Fruit fly (Drosophila melanogaster) whole organism, prepupa: Measurements from ENCODE around the gene Lmpt.

Source experiments
- CG1621 ChIP-seq: fragments of 200-800 bp; sonication (Bioruptor generic); optimal IDR thresholded peaks from 3 replicates; lab custom pipeline; 2018; ENCODE audit warnings: missing biosample characterization, mild to moderate bottlenecking, missing genetic modification characterization
- CG31627 ChIP-seq: fragments of 200-800 bp; sonication (Bioruptor generic); optimal IDR thresholded peaks from 3 replicates; lab custom pipeline; 2016; ENCODE audit warnings: missing biosample characterization, missing genetic modification characterization
- CG6276 ChIP-seq: fragments of 200-800 bp; sonication (Bioruptor generic); optimal IDR thresholded peaks from 2 replicates; lab custom pipeline; 2017; ENCODE audit warnings: missing biosample characterization, mild to moderate bottlenecking, missing genetic modification characterization
- CG6854 ChIP-seq: fragments of 200-800 bp; sonication (Bioruptor generic); optimal IDR thresholded peaks from 2 replicates; lab custom pipeline; 2017; ENCODE audit warnings: missing biosample characterization, mild to moderate bottlenecking, missing genetic modification characterization
- CG7368 ChIP-seq: fragments of 200-800 bp; sonication (Bioruptor generic); optimal IDR thresholded peaks from 3 replicates; lab custom pipeline; 2016; ENCODE audit warnings: missing biosample characterization, missing genetic modification characterization
- Ets96B ChIP-seq: fragments of 200-800 bp; optimal IDR thresholded peaks from 2 replicates; lab custom pipeline; 2019; ENCODE audit warnings: missing biosample characterization, mild to moderate bottlenecking, missing genetic modification characterization, moderate library complexity
- Gug ChIP-seq: fragments of 200-800 bp; sonication (Bioruptor generic); IDR thresholded peaks from 2 replicates; pipeline ENCODE4 v1.3.6; 2022; ENCODE audit warnings: missing biosample characterization, missing genetic modification characterization
- Sox102F ChIP-seq: fragments of 200-800 bp; sonication (Bioruptor generic); optimal IDR thresholded peaks from 2 replicates; lab custom pipeline; 2016; ENCODE audit warnings: missing biosample characterization, mild to moderate bottlenecking, missing genetic modification characterization
- eg ChIP-seq: fragments of 200-800 bp; sonication (Bioruptor generic); IDR thresholded peaks from 3 replicates; pipeline ENCODE4 v1.3.6; 2022; ENCODE audit warnings: missing biosample characterization, missing genetic modification characterization
- fd85E ChIP-seq: fragments of 200-800 bp; sonication (Bioruptor generic); optimal IDR thresholded peaks from 3 replicates; lab custom pipeline; 2016; ENCODE audit warnings: missing biosample characterization, missing genetic modification characterization
- fkh ChIP-seq: fragments of 200-800 bp; sonication (Bioruptor generic); optimal IDR thresholded peaks from 3 replicates; lab custom pipeline; 2017; ENCODE audit warnings: missing biosample characterization, mild to moderate bottlenecking, missing genetic modification characterization, moderate library complexity
- svp ChIP-seq: fragments of 200-800 bp; sonication (Bioruptor generic); peaks from one replicate; lab custom pipeline; 2016; ENCODE audit warnings: missing biosample characterization, missing genetic modification characterization
- topi ChIP-seq: fragments of 200-800 bp; sonication (Bioruptor generic); optimal IDR thresholded peaks from 3 replicates; lab custom pipeline; 2016; ENCODE audit warnings: missing biosample characterization, missing genetic modification characterization

DNA sequence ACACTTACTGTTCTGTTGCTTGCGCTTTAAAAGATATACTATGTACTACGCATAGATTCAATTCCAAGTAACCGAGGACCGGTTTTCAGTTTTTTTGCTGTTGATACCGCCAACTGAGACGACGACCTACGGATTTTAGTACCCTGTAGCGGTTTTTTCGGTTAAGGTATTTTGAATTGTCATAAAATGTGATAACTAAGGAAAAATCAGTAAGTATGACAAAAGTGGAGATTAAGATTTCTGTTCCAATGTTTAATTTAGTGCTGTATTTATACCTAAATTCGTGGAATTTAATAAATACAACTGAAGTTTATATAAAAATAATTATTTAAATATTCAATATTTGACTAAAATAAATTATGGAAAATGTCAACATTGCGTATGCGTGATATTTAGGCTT lies 16.0 kb downstream of the Lmpt start:
- TF ChIP-seq CG1621 (tag; lab: Kevin White, UChicago) (no peak), CG31627 (GFP tag; lab: Kevin White, UChicago) (no peak), fd85E (GFP tag; lab: Kevin White, UChicago) (no peak), CG6854 (GFP tag; lab: Kevin White, UChicago) (no peak), Sox102F (GFP tag; lab: Kevin White, UChicago) (no peak), CG7368 (no peak), CG6276 (GFP tag; lab: Kevin White, UChicago) (peak; percentile 7), Gug (no peak), topi (no peak), fkh (GFP tag; lab: Kevin White, UChicago) (no peak), eg (0 out of 3 replicates have a peak, but pooled peaks have one; percentile 29), svp (GFP tag; lab: Kevin White, UChicago) (no peak), Ets96B (tag; lab: Kevin White, UChicago) (no peak)
